Worm (Caenorhabditis elegans): Measurements from ENCODE around the gene Y44A6D.1.

Gene Y44A6D.1

ce11 chrV:20778257-20778697 is 11.6 kb downstream of the Y44A6D.1 start (continued):
- peak; percentile 76; the same call in 1 of the 2 replicates for TF ChIP-seq nhr-42 (GFP tag; IDR thresholded peaks at IDR 0.05)
- peak; percentile 66 for TF ChIP-seq nhr-76 (tag; optimal IDR thresholded peaks at IDR 0.05)
- TF ChIP-seq snpc-1.2 (GFP tag; IDR thresholded peaks at IDR 0.05): 0 out of 2 replicates have a peak, but pooled peaks have one; percentile 49
- TF ChIP-seq ctbp-1 (GFP tag; IDR thresholded peaks at IDR 0.05): peak; percentile 96
- peak; percentile 96 for TF ChIP-seq nhr-11 (tag; optimal IDR thresholded peaks at IDR 0.05)
- TF ChIP-seq lin-15B (tag; optimal IDR thresholded peaks at IDR 0.05): no peak
- TF ChIP-seq T26A8.4 (GFP tag; IDR thresholded peaks at IDR 0.05): peak; percentile 84
- TF ChIP-seq aly-2 (tag; optimal IDR thresholded peaks at IDR 0.05): no peak
- peak; percentile 95 for TF ChIP-seq mep-1 (tag; optimal IDR thresholded peaks at IDR 0.05)
- peak; percentile 90 to 93 for TF ChIP-seq lsy-2 (tag; optimal IDR thresholded peaks at IDR 0.05)
- TF ChIP-seq tag-97 (GFP tag; IDR thresholded peaks at IDR 0.05): no peak
- TF ChIP-seq Y75B8A.6 (GFP tag; IDR thresholded peaks at IDR 0.05): no peak
- TF ChIP-seq F44E2.7 (GFP tag; IDR thresholded peaks at IDR 0.05): no peak
- TF ChIP-seq dpl-1 (GFP tag; optimal IDR thresholded peaks at IDR 0.05): peak; percentile 70
- peak; percentile 78 for TF ChIP-seq lin-1 (GFP tag; IDR thresholded peaks at IDR 0.05)
- peak; percentile 87 for TF ChIP-seq zfp-3 (GFP tag; conservative IDR thresholded peaks at IDR 0.05)
- peak; percentile 72 for TF ChIP-seq php-3 (GFP tag; IDR thresholded peaks at IDR 0.05)
- TF ChIP-seq F10B5.3 (tag; optimal IDR thresholded peaks at IDR 0.05): peak; percentile 75
- TF ChIP-seq ceh-20 (GFP tag; IDR thresholded peaks at IDR 0.05): peak; percentile 93; the same call in 1 of the 2 replicates
- peak; percentile 79 for TF ChIP-seq sdz-12 (GFP tag; optimal IDR thresholded peaks at IDR 0.05)
- TF ChIP-seq nhr-41 (GFP tag; IDR thresholded peaks at IDR 0.05): peak; percentile 72; the same call in 1 of the 2 replicates
- TF ChIP-seq dve-1 (tag; optimal IDR thresholded peaks at IDR 0.05; ENCODE audit: insufficient read depth): peak; percentile 99
- TF ChIP-seq mdl-1 (tag; optimal IDR thresholded peaks at IDR 0.05): peak; percentile 89 to 99
- no peak for TF ChIP-seq daf-12 (tag; optimal IDR thresholded peaks at IDR 0.05)
- peak; percentile 44 for TF ChIP-seq lin-13 (GFP tag; optimal IDR thresholded peaks at IDR 0.05)
- peak; percentile 90 for TF ChIP-seq jun-1 (tag; optimal IDR thresholded peaks at IDR 0.05)
- TF ChIP-seq zag-1 (tag; optimal IDR thresholded peaks at IDR 0.05): peak; percentile 20
- peak; percentile 67 for TF ChIP-seq zip-2 (tag; optimal IDR thresholded peaks at IDR 0.05)
- TF ChIP-seq ztf-7 (tag; optimal IDR thresholded peaks at IDR 0.05): peak; percentile 40
- TF ChIP-seq lim-7 (GFP tag; IDR thresholded peaks at IDR 0.05): peak; percentile 20; the same call in 1 of the 2 replicates
- TF ChIP-seq nhr-77 (tag; optimal IDR thresholded peaks at IDR 0.05): peak; percentile 87
- peak; percentile 89 for TF ChIP-seq F37D6.2 (tag; optimal IDR thresholded peaks at IDR 0.05)
- TF ChIP-seq unc-62 (GFP tag; optimal IDR thresholded peaks at IDR 0.05 in 1 of 2): peak in 1 of 2 experiments; percentile 100
- no peak for TF ChIP-seq unc-62 (tag; optimal IDR thresholded peaks at IDR 0.05)
- TF ChIP-seq egl-43 (GFP tag; IDR thresholded peaks at IDR 0.05): peak; percentile 93
- TF ChIP-seq ZK337.2 (GFP tag; IDR thresholded peaks at IDR 0.05): no peak
- TF ChIP-seq arid-1 (GFP tag; conservative IDR thresholded peaks at IDR 0.05): peak; percentile 83
- TF ChIP-seq ZK546.5 (tag; optimal IDR thresholded peaks at IDR 0.05): peak in 1 of 2 experiments; percentile 36
- TF ChIP-seq zfp-2 (tag; optimal IDR thresholded peaks at IDR 0.05): peak; percentile 59
- TF ChIP-seq ceh-62 (tag; optimal IDR thresholded peaks at IDR 0.05): no peak
- no peak for TF ChIP-seq mxl-2 (GFP tag; conservative IDR thresholded peaks at IDR 0.05)
- peak; percentile 95 for TF ChIP-seq fkh-10 (GFP tag; optimal IDR thresholded peaks at IDR 0.05)
- TF ChIP-seq dmd-8 (GFP tag; IDR thresholded peaks at IDR 0.05): 0 out of 2 replicates have a peak, but pooled peaks have one; percentile 14
- peak; percentile 79 for TF ChIP-seq nhr-6 (tag; optimal IDR thresholded peaks at IDR 0.05)
- TF ChIP-seq spr-3 (GFP tag; optimal IDR thresholded peaks at IDR 0.05): peak; percentile 52
- TF ChIP-seq ceh-44 (GFP tag; IDR thresholded peaks at IDR 0.05): no peak
- TF ChIP-seq lin-29 (GFP tag; IDR thresholded peaks at IDR 0.05): peak; percentile 62
- peak; percentile 33 for TF ChIP-seq pqm-1 (tag; optimal IDR thresholded peaks at IDR 0.05)
- no peak for TF ChIP-seq skn-1 (tag; optimal IDR thresholded peaks at IDR 0.05)
- TF ChIP-seq rbr-2 (tag; optimal IDR thresholded peaks at IDR 0.05): peak; percentile 97
- TF ChIP-seq pha-4 (GFP tag; IDR thresholded peaks at IDR 0.05): peak; percentile 82
- TF ChIP-seq pha-4 (tag; optimal IDR thresholded peaks at IDR 0.05): peak; percentile 100
